Fruit fly (Drosophila melanogaster) whole organism, embryonic: ENCODE results near the gene Cyp28c1.

Experiments used
- Atf-2 ChIP-seq: fragments of 200-800 bp; sonication (Bioruptor generic); optimal IDR thresholded peaks from 2 replicates; lab custom pipeline; 2016; ENCODE audit warnings: missing biosample characterization, missing genetic modification characterization
- BEAF-32 ChIP-seq: fragments of 200-800 bp; sonication (Bioruptor generic); optimal IDR thresholded peaks from 3 replicates; lab custom pipeline; 2017; ENCODE audit warnings: missing biosample characterization, missing genetic modification characterization, mild to moderate bottlenecking, moderate library complexity, missing genetic modification reagents
- CG10959 ChIP-seq: fragments of 200-800 bp; sonication (Bioruptor generic); IDR thresholded peaks from 2 replicates; pipeline ENCODE4 v1.3.6; 2022; ENCODE audit warnings: missing biosample characterization, missing genetic modification characterization
- CG12219 ChIP-seq: fragments of 200-800 bp; sonication (Bioruptor generic); optimal IDR thresholded peaks from 3 replicates; lab custom pipeline; 2018; ENCODE audit warnings: missing biosample characterization, mild to moderate bottlenecking, missing genetic modification characterization
- MBD-R2 ChIP-seq: fragments of 200-800 bp; sonication (Bioruptor generic); IDR thresholded peaks from 2 replicates; pipeline ENCODE4 v1.3.6; 2022; ENCODE audit warnings: missing biosample characterization, missing genetic modification characterization
- Oli ChIP-seq: fragments of 200-800 bp; sonication (Bioruptor generic); optimal IDR thresholded peaks from 2 replicates; lab custom pipeline; 2018; ENCODE audit warnings: missing biosample characterization, mild to moderate bottlenecking, missing genetic modification characterization, moderate library complexity
- Sox100B ChIP-seq: fragments of 200-800 bp; sonication (Bioruptor generic); optimal IDR thresholded peaks from 3 replicates; lab custom pipeline; 2018; ENCODE audit warnings: missing biosample characterization, mild to moderate bottlenecking, missing genetic modification characterization
- Stat92E ChIP-seq, 3 experiments: fragments of >200 bp in 2 of 3; fragments of 200-800 bp in 1 of 3; sonication (Bioruptor generic) in 1 of 3; optimal IDR thresholded peaks; 2 replicates each; lab custom pipeline; 2017 to 2019; ENCODE audit warnings: missing biosample characterization in 3 of 3, missing genetic modification characterization in 3 of 3, mild to moderate bottlenecking in 1 of 3, moderate library complexity in 1 of 3
- ara ChIP-seq: fragments of 200-800 bp; sonication (Bioruptor generic); IDR thresholded peaks from 2 replicates; pipeline ENCODE4 v1.3.6; 2022; ENCODE audit warnings: missing biosample characterization, missing genetic modification characterization
- bowl ChIP-seq: fragments of 200-800 bp; sonication (Bioruptor generic); IDR thresholded peaks from 2 replicates; pipeline ENCODE4 v1.3.6; 2022; ENCODE audit warnings: missing biosample characterization, missing genetic modification characterization
- croc ChIP-seq: fragments of 200-800 bp; sonication (Bioruptor generic); conservative IDR thresholded peaks from 3 replicates; pipeline ENCODE4 v1.3.6; 2022; ENCODE audit warnings: missing biosample characterization, missing genetic modification characterization
- esg ChIP-seq: fragments of 200-800 bp; sonication (Bioruptor generic); conservative IDR thresholded peaks from 2 replicates; pipeline ENCODE4 v1.3.6; 2022; ENCODE audit warnings: missing biosample characterization, missing genetic modification characterization
- lov ChIP-seq, 2 experiments: fragments of 200-800 bp in 1 of 2; fragments of >200 bp in 1 of 2; sonication (Bioruptor generic) in 1 of 2; IDR thresholded peaks in 1 of 2; optimal IDR thresholded peaks in 1 of 2; 2 replicates in 1 of 2; 3 replicates in 1 of 2; pipeline versions ENCODE4 v1.3.6 to Lab custom; 2017 to 2022; ENCODE audit warnings: missing biosample characterization in 1 of 2, missing genetic modification characterization in 1 of 2
- peb ChIP-seq: fragments of 200-800 bp; sonication (Bioruptor generic); IDR thresholded peaks from 2 replicates; pipeline ENCODE4 v1.3.6; 2022; ENCODE audit warnings: missing biosample characterization, missing genetic modification characterization

DNA sequence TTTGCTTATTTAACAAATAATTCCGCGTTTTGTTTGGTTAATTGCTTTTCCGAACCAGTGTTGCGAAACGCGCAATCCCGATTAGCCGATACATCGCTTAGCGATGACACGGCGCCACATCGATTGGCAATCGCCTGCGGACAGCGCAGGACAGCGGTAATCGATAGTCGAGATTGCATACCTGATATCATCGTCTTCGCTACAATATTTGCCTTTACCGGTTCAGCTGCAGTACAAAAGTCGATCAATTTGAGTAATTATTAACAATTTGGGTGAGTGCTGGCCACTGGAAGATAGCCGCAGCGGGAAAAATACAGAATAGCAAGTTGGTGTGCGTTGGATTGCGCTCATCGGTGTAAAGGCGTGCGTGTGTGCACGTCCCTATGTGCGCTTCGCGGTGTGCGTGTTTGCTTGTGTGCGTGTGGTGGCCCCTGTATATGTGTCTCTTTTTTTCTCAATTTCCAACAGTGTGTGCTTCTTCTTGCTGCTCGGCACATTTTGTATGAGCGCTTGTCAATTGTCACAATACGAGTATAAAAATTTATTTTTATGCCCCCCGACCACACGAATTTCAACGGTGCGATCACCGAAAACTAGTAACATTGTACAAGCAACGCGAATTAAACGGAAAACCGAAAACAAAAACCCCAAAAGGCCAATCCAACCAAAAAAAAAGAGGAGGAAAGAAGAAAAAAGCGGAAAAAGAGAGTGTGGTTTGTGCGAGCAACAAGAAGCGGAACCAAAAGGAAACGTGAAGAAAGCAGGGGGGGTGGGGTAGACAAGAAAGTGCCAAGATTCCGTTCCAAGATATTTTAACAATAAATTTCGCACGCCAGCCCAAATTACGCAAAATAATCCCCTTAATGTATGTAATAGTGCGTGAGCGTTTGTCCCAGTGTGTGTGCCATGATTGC is 46.7 kb upstream of the Cyp28c1 start, which contains the start of gene CkIIbeta:
- no peak for TF ChIP-seq Sox100B (GFP tag; lab: Kevin White, UChicago)
- TF ChIP-seq BEAF-32, result peak; percentile 98
- TF ChIP-seq Atf-2 (GFP tag; lab: Kevin White, UChicago), result no peak
- no peak for TF ChIP-seq ara (GFP tag; lab: Robert Waterston, UW)
- no peak for TF ChIP-seq bowl
- TF ChIP-seq esg (GFP tag; lab: Robert Waterston, UW), result no peak
- TF ChIP-seq peb (GFP tag; lab: Robert Waterston, UW), result no peak
- TF ChIP-seq croc (GFP tag; lab: Robert Waterston, UW), result no peak
- peak; percentile 58 for TF ChIP-seq MBD-R2 (GFP tag; lab: Robert Waterston, UW)
- TF ChIP-seq lov (optimal IDR thresholded peaks at IDR 0.05; lab: Kevin White, UChicago), result no peak
- TF ChIP-seq lov (GFP tag; IDR thresholded peaks at IDR 0.05; lab: Robert Waterston, UW), result peak; percentile 26; the same call in 1 of the 3 replicates
- no peak for TF ChIP-seq Oli (tag; lab: Kevin White, UChicago)
- TF ChIP-seq Stat92E (GFP tag; optimal IDR thresholded peaks at IDR 0.05; lab: Kevin White, UChicago), result no peak
- no peak for TF ChIP-seq CG12219 (GFP tag; lab: Kevin White, UChicago)
- TF ChIP-seq CG10959 (GFP tag; lab: Robert Waterston, UW), result no peak
